Fruit fly (Drosophila melanogaster) whole organism, embryonic: ENCODE results near the gene gb.
A peak's percentile ranks its signal among the peaks of the same experiment; 100 is the strongest.

Experiments used
- ATbp ChIP-seq: fragments of 200-800 bp; sonication (Bioruptor generic); optimal IDR thresholded peaks from 2 replicates; lab custom pipeline; 2017; ENCODE audit warnings: missing biosample characterization, mild to moderate bottlenecking, missing genetic modification characterization, missing genetic modification reagents
- CG10462 ChIP-seq: fragments of 200-800 bp; sonication (Bioruptor generic); optimal IDR thresholded peaks from 2 replicates; lab custom pipeline; 2016; ENCODE audit warnings: missing biosample characterization, missing genetic modification characterization
- CG10543 ChIP-seq: fragments of 200-800 bp; sonication (Bioruptor generic); optimal IDR thresholded peaks from 3 replicates; lab custom pipeline; 2017; ENCODE audit warnings: missing biosample characterization, mild to moderate bottlenecking, missing genetic modification characterization, moderate library complexity
- CG13775 ChIP-seq: fragments of 200-800 bp; sonication (Bioruptor generic); optimal IDR thresholded peaks from 3 replicates; lab custom pipeline; 2017; ENCODE audit warnings: missing biosample characterization, mild to moderate bottlenecking, missing genetic modification characterization
- CG14014 ChIP-seq: fragments of 200-800 bp; sonication (Bioruptor generic); IDR thresholded peaks from 2 replicates; pipeline ENCODE4 v1.3.6; 2022; ENCODE audit warnings: missing biosample characterization, missing genetic modification characterization
- CG15011 ChIP-seq: fragments of 200-800 bp; sonication (Bioruptor generic); optimal IDR thresholded peaks from 3 replicates; lab custom pipeline; 2018; ENCODE audit warnings: missing biosample characterization, mild to moderate bottlenecking, missing genetic modification characterization
- CG17359 ChIP-seq: fragments of 200-800 bp; sonication (Bioruptor generic); optimal IDR thresholded peaks from 3 replicates; lab custom pipeline; 2018; ENCODE audit warnings: missing biosample characterization, mild to moderate bottlenecking, missing genetic modification characterization, moderate library complexity
- CG2116 ChIP-seq: fragments of 200-800 bp; sonication (Bioruptor generic); optimal IDR thresholded peaks from 3 replicates; lab custom pipeline; 2018; ENCODE audit warnings: missing biosample characterization, mild to moderate bottlenecking, missing genetic modification characterization
- CG2199 ChIP-seq: fragments of 200-800 bp; sonication (Bioruptor generic); IDR thresholded peaks from 3 replicates; pipeline ENCODE4 v1.3.6; 2022; ENCODE audit warnings: missing biosample characterization, missing genetic modification characterization
- CG3847 ChIP-seq: fragments of 200-800 bp; sonication (Bioruptor generic); IDR thresholded peaks from 2 replicates; pipeline ENCODE4 v1.3.6; 2022; ENCODE audit warnings: missing biosample characterization, missing genetic modification characterization
- CG3995 ChIP-seq: fragments of 200-800 bp; sonication (Bioruptor generic); optimal IDR thresholded peaks from 3 replicates; lab custom pipeline; 2016; ENCODE audit warnings: missing biosample characterization, missing genetic modification characterization
- CG4617 ChIP-seq: fragments of 200-800 bp; sonication (Bioruptor generic); optimal IDR thresholded peaks from 3 replicates; lab custom pipeline; 2016; ENCODE audit warnings: missing biosample characterization, missing genetic modification characterization, borderline replicate concordance
- CG6854 ChIP-seq: fragments of 200-800 bp; sonication (Bioruptor generic); optimal IDR thresholded peaks from 3 replicates; lab custom pipeline; 2017; ENCODE audit warnings: missing biosample characterization, mild to moderate bottlenecking, missing genetic modification characterization
- CG7987 ChIP-seq: fragments of 200-800 bp; sonication (Bioruptor generic); optimal IDR thresholded peaks from 2 replicates; lab custom pipeline; 2018; ENCODE audit warnings: missing biosample characterization, mild to moderate bottlenecking, missing genetic modification characterization, moderate library complexity
- CG8478 ChIP-seq: fragments of >200 bp; optimal IDR thresholded peaks from 2 replicates; lab custom pipeline; 2018
- CG8924 ChIP-seq: fragments of 200-800 bp; optimal IDR thresholded peaks from 3 replicates; lab custom pipeline; 2019; ENCODE audit warnings: missing biosample characterization, mild to moderate bottlenecking, missing genetic modification characterization, moderate library complexity
- CG9932 ChIP-seq: fragments of 200-800 bp; sonication (Bioruptor generic); IDR thresholded peaks from 2 replicates; pipeline ENCODE4 v1.3.6; 2022; ENCODE audit warnings: missing biosample characterization, missing genetic modification characterization
- Chrac-16 ChIP-seq: fragments of 200-800 bp; sonication (Bioruptor generic); optimal IDR thresholded peaks from 3 replicates; lab custom pipeline; 2016; ENCODE audit warnings: missing biosample characterization, missing genetic modification characterization
- CoRest ChIP-seq: fragments of 200-800 bp; sonication (Bioruptor generic); optimal IDR thresholded peaks from 3 replicates; lab custom pipeline; 2018; ENCODE audit warnings: missing biosample characterization, mild to moderate bottlenecking, missing genetic modification characterization, moderate library complexity
- D19B ChIP-seq: fragments of 200-800 bp; sonication (Bioruptor generic); optimal IDR thresholded peaks from 2 replicates; lab custom pipeline; 2017; ENCODE audit warnings: missing biosample characterization, mild to moderate bottlenecking, missing genetic modification characterization
- Doc3 ChIP-seq: fragments of 200-800 bp; sonication (Bioruptor generic); IDR thresholded peaks from 3 replicates; pipeline ENCODE4 v1.3.6; 2022; ENCODE audit warnings: missing biosample characterization, missing genetic modification characterization; ENCODE audit not compliant: partially characterized antibody
- ERR ChIP-seq: fragments of 200-800 bp; sonication (Bioruptor generic); optimal IDR thresholded peaks from 2 replicates; lab custom pipeline; 2016; ENCODE audit warnings: missing biosample characterization, missing genetic modification characterization
- Elba2 ChIP-seq: fragments of 200-800 bp; sonication (Bioruptor generic); optimal IDR thresholded peaks from 3 replicates; lab custom pipeline; 2016; ENCODE audit warnings: missing biosample characterization, missing genetic modification characterization
- HLHmδ ChIP-seq: fragments of 200-800 bp; sonication (Bioruptor generic); optimal IDR thresholded peaks from 2 replicates; lab custom pipeline; 2018; ENCODE audit warnings: missing biosample characterization, mild to moderate bottlenecking, missing genetic modification characterization, moderate library complexity
- Hr39 ChIP-seq: fragments of >200 bp; optimal IDR thresholded peaks from 2 replicates; lab custom pipeline; 2017
- Hsf ChIP-seq: fragments of 200-800 bp; sonication (Bioruptor generic); optimal IDR thresholded peaks from 3 replicates; lab custom pipeline; 2016; ENCODE audit warnings: missing biosample characterization, missing genetic modification characterization
- MESR4 ChIP-seq: fragments of 200-800 bp; sonication (Bioruptor generic); optimal IDR thresholded peaks from 2 replicates; lab custom pipeline; 2018; ENCODE audit warnings: missing biosample characterization, mild to moderate bottlenecking, missing genetic modification characterization, moderate library complexity
- Myb ChIP-seq: fragments of 200-800 bp; sonication (Bioruptor generic); optimal IDR thresholded peaks from 2 replicates; lab custom pipeline; 2016; ENCODE audit warnings: missing biosample characterization, missing genetic modification characterization
- NC2α ChIP-seq: fragments of 200-800 bp; sonication (Bioruptor generic); optimal IDR thresholded peaks from 2 replicates; lab custom pipeline; 2016; ENCODE audit warnings: missing biosample characterization, missing genetic modification characterization
- Opbp ChIP-seq: fragments of 200-800 bp; sonication (Bioruptor generic); IDR thresholded peaks from 3 replicates; pipeline ENCODE4 v1.3.6; 2022; ENCODE audit warnings: missing biosample characterization, missing genetic modification characterization; ENCODE audit not compliant: partially characterized antibody
- Sin3A ChIP-seq: fragments of >200 bp; optimal IDR thresholded peaks from 2 replicates; lab custom pipeline; 2018
- Spps ChIP-seq: fragments of 200-800 bp; sonication (Bioruptor generic); optimal IDR thresholded peaks from 2 replicates; lab custom pipeline; 2018; ENCODE audit warnings: missing biosample characterization, mild to moderate bottlenecking, missing genetic modification characterization
- YL-1 ChIP-seq: fragments of 200-800 bp; sonication (Bioruptor generic); optimal IDR thresholded peaks from 3 replicates; lab custom pipeline; 2017; ENCODE audit warnings: missing biosample characterization, mild to moderate bottlenecking, missing genetic modification characterization
- bcd ChIP-seq: fragments of 200-800 bp; sonication (Bioruptor generic); optimal IDR thresholded peaks from 2 replicates; lab custom pipeline; 2017; ENCODE audit warnings: missing biosample characterization, mild to moderate bottlenecking, missing genetic modification characterization
- cad ChIP-seq: fragments of >200 bp; optimal IDR thresholded peaks from 2 replicates; lab custom pipeline; 2017; ENCODE audit warnings: missing biosample characterization, missing genetic modification characterization
- corto ChIP-seq: fragments of 200-800 bp; sonication (Bioruptor generic); optimal IDR thresholded peaks from 2 replicates; lab custom pipeline; 2016; ENCODE audit warnings: missing biosample characterization, mild to moderate bottlenecking, missing genetic modification characterization, moderate library complexity
- dm ChIP-seq: fragments of 200-800 bp; sonication (Bioruptor generic); optimal IDR thresholded peaks from 3 replicates; lab custom pipeline; 2016; ENCODE audit warnings: missing biosample characterization, missing genetic modification characterization
- eyg ChIP-seq: fragments of 200-800 bp; sonication (Bioruptor generic); optimal IDR thresholded peaks from 3 replicates; lab custom pipeline; 2016; ENCODE audit warnings: missing biosample characterization, missing genetic modification characterization
- gsb-n ChIP-seq: fragments of 200-800 bp; sonication (Bioruptor generic); optimal IDR thresholded peaks from 3 replicates; lab custom pipeline; 2018; ENCODE audit warnings: missing biosample characterization, mild to moderate bottlenecking, missing genetic modification characterization
- ham ChIP-seq: fragments of 200-800 bp; sonication (Bioruptor generic); IDR thresholded peaks from 2 replicates; pipeline ENCODE4 v1.3.6; 2022; ENCODE audit warnings: missing biosample characterization, missing genetic modification characterization
- otp ChIP-seq: fragments of 200-800 bp; sonication (Bioruptor generic); IDR thresholded peaks from 3 replicates; pipeline ENCODE4, ENCODE4 v1.3.6; 2022; ENCODE audit warnings: missing biosample characterization, missing genetic modification characterization
- phol ChIP-seq: fragments of 200-800 bp; sonication (Bioruptor generic); optimal IDR thresholded peaks from 3 replicates; lab custom pipeline; 2018; ENCODE audit warnings: missing biosample characterization, mild to moderate bottlenecking, missing genetic modification characterization, moderate library complexity
- pita ChIP-seq: fragments of 200-800 bp; sonication (Bioruptor generic); optimal IDR thresholded peaks from 2 replicates; lab custom pipeline; 2017; ENCODE audit warnings: missing biosample characterization, mild to moderate bottlenecking, missing genetic modification characterization
- run ChIP-seq: fragments of 200-800 bp; sonication (Bioruptor generic); optimal IDR thresholded peaks from 3 replicates; lab custom pipeline; 2018; ENCODE audit warnings: missing biosample characterization, mild to moderate bottlenecking, missing genetic modification characterization
- schlank ChIP-seq: fragments of 200-800 bp; sonication (Bioruptor generic); optimal IDR thresholded peaks from 2 replicates; lab custom pipeline; 2018; ENCODE audit warnings: missing biosample characterization, mild to moderate bottlenecking, missing genetic modification characterization
- sens ChIP-seq: fragments of 200-800 bp; sonication (Bioruptor generic); peaks from one replicate; lab custom pipeline; 2016; ENCODE audit warnings: missing biosample characterization, missing genetic modification characterization
- slou ChIP-seq: fragments of 200-800 bp; sonication (Bioruptor generic); optimal IDR thresholded peaks from 3 replicates; lab custom pipeline; 2016; ENCODE audit warnings: missing biosample characterization, missing genetic modification characterization
- slp2 ChIP-seq: fragments of 200-800 bp; sonication (Bioruptor generic); optimal IDR thresholded peaks from 2 replicates; lab custom pipeline; 2016; ENCODE audit warnings: missing biosample characterization, missing genetic modification characterization
- tin ChIP-seq: fragments of 200-800 bp; sonication (Bioruptor generic); optimal IDR thresholded peaks from 3 replicates; lab custom pipeline; 2016; ENCODE audit warnings: missing biosample characterization, missing genetic modification characterization
- vvl ChIP-seq: fragments of 200-800 bp; sonication (Bioruptor generic); IDR thresholded peaks from 2 replicates; pipeline ENCODE4 v1.3.6; 2022; ENCODE audit warnings: missing biosample characterization, missing genetic modification characterization
- zfh2 ChIP-seq: fragments of 200-800 bp; sonication (Bioruptor generic); optimal IDR thresholded peaks from 2 replicates; lab custom pipeline; 2016; ENCODE audit warnings: missing biosample characterization, missing genetic modification characterization

gb gene

dm6 chr3R:27150685-27151515 lies 38.8 kb upstream of the gb start, which contains the start of gene CG6051 (continued):
- TF ChIP-seq CG8924 (tag; lab: Kevin White, UChicago) (peak; percentile 71), zfh2 (GFP tag; lab: Kevin White, UChicago) (peak; percentile 36), CG13775 (GFP tag; lab: Kevin White, UChicago) (peak; percentile 49), corto (GFP tag; lab: Kevin White, UChicago) (no peak), CG14014 (GFP tag; lab: Robert Waterston, UW) (no peak), CG7987 (GFP tag; lab: Kevin White, UChicago) (peak; percentile 43), CG3847 (GFP tag; lab: Robert Waterston, UW) (no peak), Hr39 (lab: Kevin White, UChicago) (no peak), Doc3 (no peak), gsb-n (tag; lab: Kevin White, UChicago) (no peak), CG15011 (no peak), CG10462 (GFP tag; lab: Kevin White, UChicago) (no peak), phol (tag; lab: Kevin White, UChicago) (peak; percentile 72), cad (GFP tag; lab: Kevin White, UChicago) (no peak), Opbp (GFP tag; lab: Robert Waterston, UW) (no peak), eyg (no peak), CG8478 (lab: Kevin White, UChicago) (peak; percentile 3), CG4617 (GFP tag; lab: Kevin White, UChicago) (peak; percentile 33), Spps (no peak), Myb (GFP tag; lab: Kevin White, UChicago) (peak; percentile 19), ATbp (GFP tag; lab: Kevin White, UChicago) (peak; percentile 33), bcd (GFP tag; lab: Kevin White, UChicago) (peak; percentile 61), CG10543 (GFP tag; lab: Kevin White, UChicago) (peak; percentile 57), slou (GFP tag; lab: Kevin White, UChicago) (no peak), CG2199 (no peak), MESR4 (peak; percentile 83), NC2α (GFP tag; lab: Kevin White, UChicago) (no peak), run (tag; lab: Kevin White, UChicago) (peak; percentile 30), Chrac-16 (GFP tag; lab: Kevin White, UChicago) (peak; percentile 61), Elba2 (GFP tag; lab: Kevin White, UChicago) (no peak), D19B (peak; percentile 16), HLHmδ (GFP tag; lab: Kevin White, UChicago) (no peak), sens (GFP tag; lab: Kevin White, UChicago) (peak; percentile 83), slp2 (GFP tag; lab: Kevin White, UChicago) (peak; percentile 13), CG3995 (GFP tag; lab: Kevin White, UChicago) (peak; percentile 2), CG17359 (tag; lab: Kevin White, UChicago) (peak; percentile 60), dm (peak; percentile 52), pita (GFP tag; lab: Kevin White, UChicago) (no peak), tin (GFP tag; lab: Kevin White, UChicago) (peak; percentile 21), Hsf (GFP tag; lab: Kevin White, UChicago) (peak; percentile 56), otp (GFP tag; lab: Robert Waterston, UW) (no peak), Sin3A (lab: Kevin White, UChicago) (no peak), ham (no peak), CoRest (tag; lab: Kevin White, UChicago) (peak; percentile 63), ERR (GFP tag; lab: Kevin White, UChicago) (no peak), CG6854 (GFP tag; lab: Kevin White, UChicago) (peak; percentile 6), schlank (tag; lab: Kevin White, UChicago) (peak; percentile 45), CG9932 (GFP tag; lab: Robert Waterston, UW) (no peak), CG2116 (peak; percentile 28), vvl (GFP tag; lab: Robert Waterston, UW) (no peak), YL-1 (peak; percentile 52)
